Fruit fly (Drosophila melanogaster): ENCODE results near the gene Daxx.

The Daxx gene

dm6 chr2L:6476753-6477152 is 4.0 kb upstream of the Daxx start, which contains the start of gene CG9536:
Gene CG9536, minus strand, starts transcription at chr2L:6476975.
- no peak for TF ChIP-seq CG9139 (GFP tag; optimal IDR thresholded peaks at IDR 0.05)
- TF ChIP-seq fkh (GFP tag; optimal IDR thresholded peaks at IDR 0.05): peak; percentile 7

dm6 chr2L:6479226-6479906 is 1.4 kb upstream of the Daxx start:
- TF ChIP-seq Met (GFP tag; optimal IDR thresholded peaks at IDR 0.05): peak; percentile 14
- peak; percentile 99 for TF ChIP-seq achi (GFP tag; optimal IDR thresholded peaks at IDR 0.05)
- TF ChIP-seq Sox102F (GFP tag; optimal IDR thresholded peaks at IDR 0.05): peak; percentile 13
- peak; percentile 18 for TF ChIP-seq acj6 (GFP tag; optimal IDR thresholded peaks at IDR 0.05)
- TF ChIP-seq cyc (GFP tag; optimal IDR thresholded peaks at IDR 0.05): no peak
- TF ChIP-seq topi (GFP tag; optimal IDR thresholded peaks at IDR 0.05): no peak
- TF ChIP-seq CG11762 (GFP tag; optimal IDR thresholded peaks at IDR 0.05; ENCODE audit: insufficient read depth): no peak
- TF ChIP-seq CG9139 (GFP tag; optimal IDR thresholded peaks at IDR 0.05): no peak
- no peak for TF ChIP-seq esn (GFP tag; optimal IDR thresholded peaks at IDR 0.05)
- peak; percentile 35 for TF ChIP-seq vri (GFP tag; optimal IDR thresholded peaks at IDR 0.05)
- TF ChIP-seq CG8632 (GFP tag; optimal IDR thresholded peaks at IDR 0.05): no peak
- TF ChIP-seq fd59A (GFP tag; optimal IDR thresholded peaks at IDR 0.05): no peak
- TF ChIP-seq Sox14 (GFP tag; optimal IDR thresholded peaks at IDR 0.05): peak; percentile 2
- no peak for TF ChIP-seq CG31627 (GFP tag; optimal IDR thresholded peaks at IDR 0.05)
- TF ChIP-seq Lpt (GFP tag; optimal IDR thresholded peaks at IDR 0.05): no peak
- TF ChIP-seq CG15336 (GFP tag; IDR thresholded peaks at IDR 0.05): 0 out of 2 replicates have a peak, but pooled peaks have one; percentile 43
- TF ChIP-seq CG6808 (GFP tag; optimal IDR thresholded peaks at IDR 0.05): peak; percentile 29
- peak; percentile 23 for TF ChIP-seq CG3919 (GFP tag; optimal IDR thresholded peaks at IDR 0.05)
- no peak for TF ChIP-seq salr (GFP tag; optimal IDR thresholded peaks at IDR 0.05)
- TF ChIP-seq OdsH (GFP tag; optimal IDR thresholded peaks at IDR 0.05): no peak
- no peak for TF ChIP-seq CG6792 (GFP tag; optimal IDR thresholded peaks at IDR 0.05)
- no peak for TF ChIP-seq CG11294 (GFP tag; IDR thresholded peaks at IDR 0.05)
- no peak for TF ChIP-seq Gug (GFP tag; IDR thresholded peaks at IDR 0.05)
- no peak for TF ChIP-seq Smox (GFP tag; optimal IDR thresholded peaks at IDR 0.05)
- TF ChIP-seq CG8319 (GFP tag; optimal IDR thresholded peaks at IDR 0.05): no peak
- TF ChIP-seq Blimp-1 (GFP tag; optimal IDR thresholded peaks at IDR 0.05): peak; percentile 34
- no peak for TF ChIP-seq Hr38 (GFP tag; optimal IDR thresholded peaks at IDR 0.05)
- TF ChIP-seq pdm3 (GFP tag; optimal IDR thresholded peaks at IDR 0.05): peak; percentile 29
- no peak for TF ChIP-seq CG3032 (tag; optimal IDR thresholded peaks at IDR 0.05)
- TF ChIP-seq fkh (GFP tag; optimal IDR thresholded peaks at IDR 0.05): peak; percentile 97
- peak; percentile 49 for TF ChIP-seq svp (GFP tag)
- TF ChIP-seq eg (GFP tag; IDR thresholded peaks at IDR 0.05): peak; percentile 3; the same call in 2 of the 3 replicates
- peak; percentile 25; the same call in 1 of the 3 replicates for TF ChIP-seq CG6163 (GFP tag; IDR thresholded peaks at IDR 0.05)
- peak; percentile 36 for TF ChIP-seq Hr4 (GFP tag; optimal IDR thresholded peaks at IDR 0.05)
- TF ChIP-seq CG8119 (GFP tag; IDR thresholded peaks at IDR 0.05): peak; percentile 62
- no peak for TF ChIP-seq CG6854 (GFP tag; optimal IDR thresholded peaks at IDR 0.05)
- TF ChIP-seq Ets21C (GFP tag; optimal IDR thresholded peaks at IDR 0.05): no peak
- TF ChIP-seq dac (GFP tag; optimal IDR thresholded peaks at IDR 0.05): no peak
- TF ChIP-seq CG7368 (GFP tag; optimal IDR thresholded peaks at IDR 0.05): no peak
- TF ChIP-seq fd85E (GFP tag; optimal IDR thresholded peaks at IDR 0.05): no peak
- no peak for TF ChIP-seq CG10631 (GFP tag; optimal IDR thresholded peaks at IDR 0.05)
- peak; percentile 37 for TF ChIP-seq Eip93F (GFP tag; optimal IDR thresholded peaks at IDR 0.05)
- TF ChIP-seq Hr39 (GFP tag; optimal IDR thresholded peaks at IDR 0.05): no peak
- TF ChIP-seq Eip75B (GFP tag; optimal IDR thresholded peaks at IDR 0.05): no peak
- TF ChIP-seq CG16779 (tag; optimal IDR thresholded peaks at IDR 0.05): peak; percentile 30
- no peak for TF ChIP-seq CG34406 (GFP tag; optimal IDR thresholded peaks at IDR 0.05)
- TF ChIP-seq Ets96B (tag; optimal IDR thresholded peaks at IDR 0.05): peak; percentile 7
- peak; percentile 48 for TF ChIP-seq CG32006 (GFP tag; optimal IDR thresholded peaks at IDR 0.05)
- no peak for TF ChIP-seq net (GFP tag; optimal IDR thresholded peaks at IDR 0.05)
